Worm (Caenorhabditis elegans) whole organism, late embryonic: ENCODE measurements around the gene msp-31.
A peak's percentile ranks its signal among the peaks of the same experiment; 100 is the strongest.

Experiments used
- C38D4.7 ChIP-seq: fragments of 200-800 bp; sonication (Bioruptor generic); optimal IDR thresholded peaks from 2 replicates; lab custom pipeline; 2018; ENCODE audit warnings: mild to moderate bottlenecking, missing genetic modification characterization, moderate library complexity, missing compliant biosample characterization
- F13H6.1 ChIP-seq: sonication (generic microtip); optimal IDR thresholded peaks from 2 replicates; lab custom pipeline; 2016; ENCODE audit warnings: missing genetic modification characterization, missing compliant biosample characterization
- ahr-1 ChIP-seq: sonication (generic microtip); optimal IDR thresholded peaks from 2 replicates; lab custom pipeline; 2016; ENCODE audit warnings: missing genetic modification characterization, missing compliant biosample characterization
- ceh-19 ChIP-seq: fragments of 200-800 bp; sonication (Bioruptor generic); optimal IDR thresholded peaks from 2 replicates; lab custom pipeline; 2018; ENCODE audit warnings: mild to moderate bottlenecking, missing genetic modification characterization, missing compliant biosample characterization
- ceh-2 ChIP-seq: sonication (generic microtip); optimal IDR thresholded peaks from 2 replicates; lab custom pipeline; 2016; ENCODE audit warnings: missing genotype, missing genetic modification characterization, missing compliant biosample characterization
- ceh-24 ChIP-seq: sonication (generic microtip); optimal IDR thresholded peaks from 2 replicates; lab custom pipeline; 2016; ENCODE audit warnings: mild to moderate bottlenecking, missing genetic modification characterization, missing compliant biosample characterization
- ceh-31 ChIP-seq: sonication (generic microtip); optimal IDR thresholded peaks from 2 replicates; lab custom pipeline; 2016; ENCODE audit warnings: missing genetic modification characterization, missing compliant biosample characterization
- ceh-45 ChIP-seq: fragments of 200-800 bp; sonication (Bioruptor generic); IDR thresholded peaks from 2 replicates; pipeline ENCODE4 v1.3.6; 2022; ENCODE audit warnings: missing genetic modification reagents, missing genetic modification characterization, missing compliant biosample characterization
- ceh-6 ChIP-seq: fragments of 200-800 bp; sonication (Bioruptor generic); optimal IDR thresholded peaks from 2 replicates; lab custom pipeline; 2018; ENCODE audit warnings: mild to moderate bottlenecking, missing genetic modification characterization, missing compliant biosample characterization
- che-1 ChIP-seq: sonication (generic microtip); optimal IDR thresholded peaks from 2 replicates; lab custom pipeline; 2016; ENCODE audit warnings: mild to moderate bottlenecking, missing genetic modification characterization, missing compliant biosample characterization
- dve-1 ChIP-seq: sonication (generic microtip); optimal IDR thresholded peaks from 2 replicates; lab custom pipeline; 2017; ENCODE audit warnings: antibody characterized with exemption, mild to moderate bottlenecking, missing genetic modification characterization, missing compliant biosample characterization
- elt-2 ChIP-seq: sonication (generic microtip); optimal IDR thresholded peaks from 2 replicates; lab custom pipeline; 2016; ENCODE audit warnings: missing genetic modification reagents, missing genetic modification characterization, missing compliant biosample characterization
- elt-4 ChIP-seq: sonication (generic microtip); optimal IDR thresholded peaks from 2 replicates; lab custom pipeline; 2016; ENCODE audit warnings: missing genetic modification characterization, missing compliant biosample characterization
- ets-4 ChIP-seq: sonication (generic microtip); optimal IDR thresholded peaks from 2 replicates; lab custom pipeline; 2016; ENCODE audit warnings: missing genetic modification characterization, missing compliant biosample characterization
- fax-1 ChIP-seq: sonication (generic microtip); optimal IDR thresholded peaks from 2 replicates; lab custom pipeline; 2016; ENCODE audit warnings: missing genotype, missing genetic modification characterization, missing compliant biosample characterization
- fkh-10 ChIP-seq: fragments of 150-350 bp; optimal IDR thresholded peaks from 2 replicates; lab custom pipeline; 2014; ENCODE audit warnings: missing biosample characterization, missing genetic modification reagents, missing genetic modification characterization
- fkh-6 ChIP-seq: sonication (generic microtip); optimal IDR thresholded peaks from 2 replicates; lab custom pipeline; 2016; ENCODE audit warnings: missing genetic modification characterization, missing compliant biosample characterization
- gmeb-2 ChIP-seq: sonication (generic microtip); optimal IDR thresholded peaks from 2 replicates; lab custom pipeline; 2016; ENCODE audit warnings: missing genetic modification characterization, inconsistent platforms, missing compliant biosample characterization
- hlh-30 ChIP-seq: sonication (generic microtip); optimal IDR thresholded peaks from 2 replicates; lab custom pipeline; 2017; ENCODE audit warnings: antibody characterized with exemption, missing genetic modification characterization, missing compliant biosample characterization; ENCODE audit not compliant: insufficient read depth
- hlh-6 ChIP-seq: sonication (generic microtip); optimal IDR thresholded peaks from 2 replicates; lab custom pipeline; 2016; ENCODE audit warnings: missing genotype, missing genetic modification characterization, missing compliant biosample characterization
- hlh-8 ChIP-seq: sonication (generic microtip); optimal IDR thresholded peaks from 2 replicates; lab custom pipeline; 2016; ENCODE audit warnings: missing genotype, missing genetic modification characterization, missing compliant biosample characterization
- mec-3 ChIP-seq: sonication (generic microtip); optimal IDR thresholded peaks from 2 replicates; lab custom pipeline; 2016; ENCODE audit warnings: borderline replicate concordance, missing genetic modification characterization, missing compliant biosample characterization
- nhr-11 ChIP-seq: fragments of 150-350 bp; optimal IDR thresholded peaks from 2 replicates; lab custom pipeline; 2014; ENCODE audit warnings: missing biosample characterization, missing genetic modification characterization
- npax-4 ChIP-seq: sonication (generic microtip); optimal IDR thresholded peaks from 2 replicates; lab custom pipeline; 2016; ENCODE audit warnings: missing genetic modification characterization, missing compliant biosample characterization
- odd-2 ChIP-seq: sonication (generic microtip); optimal IDR thresholded peaks from 2 replicates; lab custom pipeline; 2017; ENCODE audit warnings: antibody characterized with exemption, mild to moderate bottlenecking, missing genetic modification characterization, missing compliant biosample characterization
- pag-3 ChIP-seq: sonication (generic microtip); optimal IDR thresholded peaks from 2 replicates; lab custom pipeline; 2016; ENCODE audit warnings: missing compliant biosample characterization, missing genetic modification characterization, borderline replicate concordance
- pha-2 ChIP-seq: sonication (generic microtip); optimal IDR thresholded peaks from 2 replicates; lab custom pipeline; 2017; ENCODE audit warnings: mild to moderate bottlenecking, missing genetic modification characterization, missing compliant biosample characterization
- pha-4 ChIP-seq: fragments of 150-350 bp; optimal IDR thresholded peaks from 2 replicates; lab custom pipeline; 2018; ENCODE audit warnings: missing biosample characterization, missing genetic modification reagents, missing genetic modification characterization
- pqm-1 ChIP-seq: sonication (generic microtip); optimal IDR thresholded peaks from 2 replicates; lab custom pipeline; 2016; ENCODE audit warnings: missing genetic modification characterization, missing compliant biosample characterization
- rnt-1 ChIP-seq: sonication (generic microtip); optimal IDR thresholded peaks from 2 replicates; lab custom pipeline; 2016; ENCODE audit warnings: missing genetic modification characterization, missing compliant biosample characterization
- sox-4 ChIP-seq: sonication (generic microtip); optimal IDR thresholded peaks from 2 replicates; lab custom pipeline; 2017; ENCODE audit warnings: mild to moderate bottlenecking, missing genetic modification characterization, inconsistent platforms, missing compliant biosample characterization
- tbx-7 ChIP-seq: sonication (generic microtip); optimal IDR thresholded peaks from 2 replicates; lab custom pipeline; 2016; ENCODE audit warnings: missing genotype, missing genetic modification characterization, missing compliant biosample characterization
- ttx-3 ChIP-seq: sonication (generic microtip); optimal IDR thresholded peaks from 2 replicates; lab custom pipeline; 2016; ENCODE audit warnings: missing genetic modification reagents, missing genetic modification characterization, missing compliant biosample characterization
- unc-3 ChIP-seq, 2 experiments: fragments of 200-800 bp in 1 of 2; sonication (Bioruptor generic) in 1 of 2; sonication (generic microtip) in 1 of 2; conservative IDR thresholded peaks in 1 of 2; optimal IDR thresholded peaks in 1 of 2; 2 replicates each; pipeline versions ENCODE4 v1.3.6 to Lab custom; 2016 to 2022; ENCODE audit warnings: missing compliant biosample characterization in 2 of 2, missing genetic modification characterization in 2 of 2, missing genetic modification reagents in 1 of 2
- unc-42 ChIP-seq: sonication (generic microtip); optimal IDR thresholded peaks from 2 replicates; lab custom pipeline; 2016; ENCODE audit warnings: missing genotype, missing genetic modification characterization, missing compliant biosample characterization
- unc-55 ChIP-seq: sonication (generic microtip); optimal IDR thresholded peaks from 2 replicates; lab custom pipeline; 2017; ENCODE audit warnings: missing biosample characterization, missing genetic modification reagents, missing genetic modification characterization

msp-31 gene

DNA sequence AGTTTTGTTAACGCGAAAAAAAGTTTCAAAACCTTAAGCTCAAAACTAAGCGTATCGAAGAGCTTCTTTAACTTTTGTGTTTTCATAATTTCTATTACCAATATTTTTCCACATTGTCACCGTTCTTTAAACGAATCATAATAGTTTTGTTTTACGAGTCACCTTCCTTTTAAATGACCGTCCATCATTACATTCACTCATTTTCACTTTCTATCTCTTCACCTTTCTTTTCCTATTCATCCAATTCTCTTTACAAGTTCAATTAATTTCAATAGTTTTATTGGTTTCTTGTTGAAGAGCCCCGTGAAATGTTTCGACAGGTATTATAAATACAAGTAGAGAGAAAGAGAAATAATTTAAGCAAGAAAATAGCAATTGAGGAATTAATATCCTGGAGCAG lies 44.5 kb downstream of the msp-31 start:
- no peak for TF ChIP-seq npax-4 (tag; lab: Kevin White, UChicago)
- TF ChIP-seq hlh-30 (tag; lab: Kevin White, UChicago), result no peak
- TF ChIP-seq unc-55 (GFP tag; lab: Kevin White, UChicago), result no peak
- TF ChIP-seq ceh-45 (GFP tag; lab: Robert Waterston, UW), result no peak
- TF ChIP-seq ceh-2 (tag; lab: Kevin White, UChicago), result no peak
- TF ChIP-seq rnt-1, result no peak
- TF ChIP-seq ets-4 (tag; lab: Kevin White, UChicago), result no peak
- no peak for TF ChIP-seq fax-1 (tag; lab: Kevin White, UChicago)
- no peak for TF ChIP-seq elt-4 (tag; lab: Kevin White, UChicago)
- TF ChIP-seq fkh-10 (GFP tag; lab: Kevin White, UChicago), result no peak
- TF ChIP-seq elt-2 (tag; lab: Kevin White, UChicago), result no peak
- TF ChIP-seq ttx-3, result no peak

DNA sequence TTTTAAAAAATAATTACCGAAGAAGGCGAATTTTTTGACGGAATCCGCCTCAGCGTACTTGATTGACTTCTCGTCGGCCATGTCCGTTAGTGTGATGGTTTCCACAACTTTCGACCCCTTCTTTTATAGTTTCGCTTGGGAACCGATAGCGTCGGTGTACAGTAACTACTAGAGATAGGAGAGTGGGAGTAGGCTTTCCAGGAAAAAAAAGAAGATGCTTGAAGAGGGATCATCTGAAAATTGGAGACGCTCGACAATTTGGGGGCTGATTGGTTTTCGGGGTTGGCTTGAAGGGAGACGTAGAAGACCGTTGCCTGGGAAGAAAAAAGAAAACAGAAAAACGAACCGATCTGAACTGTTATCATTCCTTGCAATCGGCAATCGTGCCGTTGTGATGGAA lies 45.7 kb downstream of the msp-31 start, which contains the start of gene col-20:
Gene col-20 (minus strand): TSS at position 101 of the 400 bp plus-strand sequence.
- TF ChIP-seq pha-2 (no peak), odd-2 (tag; lab: Kevin White, UChicago) (no peak), hlh-8 (no peak), ceh-6 (GFP tag; lab: Kevin White, UChicago) (no peak), pqm-1 (tag; lab: Kevin White, UChicago) (no peak), pag-3 (tag; lab: Kevin White, UChicago) (no peak), dve-1 (tag; lab: Kevin White, UChicago) (no peak), C38D4.7 (GFP tag; lab: Kevin White, UChicago) (no peak), ceh-19 (GFP tag; lab: Kevin White, UChicago) (no peak), pha-4 (no peak), npax-4 (tag; lab: Kevin White, UChicago) (no peak), tbx-7 (tag; lab: Kevin White, UChicago) (no peak), gmeb-2 (tag; lab: Kevin White, UChicago) (no peak), fkh-6 (tag; lab: Kevin White, UChicago) (no peak), unc-3 (GFP tag; conservative IDR thresholded peaks at IDR 0.05; lab: Robert Waterston, UW) (no peak), unc-3 (tag; optimal IDR thresholded peaks at IDR 0.05; lab: Kevin White, UChicago) (no peak), mec-3 (tag; lab: Kevin White, UChicago) (no peak), nhr-11 (no peak), elt-2 (tag; lab: Kevin White, UChicago) (no peak)

DNA sequence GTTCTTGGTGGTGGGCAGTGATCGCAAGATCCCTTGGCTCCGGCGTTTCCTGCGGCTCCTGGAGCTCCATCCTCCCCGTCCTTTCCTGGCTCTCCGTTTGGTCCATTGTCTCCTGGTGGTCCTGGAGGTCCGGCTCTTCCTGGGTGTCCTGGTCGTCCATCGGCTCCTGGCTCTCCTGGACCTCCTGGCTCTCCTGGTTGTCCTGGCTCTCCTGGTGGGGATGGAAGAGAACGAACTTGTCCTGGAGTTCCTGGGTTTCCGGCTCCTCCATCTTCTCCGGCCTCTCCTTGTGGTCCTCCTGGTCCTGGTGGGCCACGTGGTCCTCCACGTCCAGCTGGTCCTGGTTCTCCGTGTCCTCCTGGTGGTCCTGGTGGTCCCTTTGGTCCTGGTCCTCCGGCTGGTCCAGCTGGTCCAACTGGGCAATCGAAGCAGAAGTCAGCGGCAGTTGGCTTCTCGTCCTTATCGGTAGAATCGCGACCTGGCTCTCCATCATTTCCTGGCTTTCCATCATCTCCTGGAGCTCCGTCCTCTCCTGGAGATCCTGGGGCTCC lies 46.5 kb downstream of the msp-31 start:
- TF ChIP-seq sox-4 (tag; lab: Kevin White, UChicago), result no peak
- no peak for TF ChIP-seq ahr-1 (tag; lab: Kevin White, UChicago)
- peak; percentile 86 for TF ChIP-seq elt-4 (tag; lab: Kevin White, UChicago)
- no peak for TF ChIP-seq F13H6.1
- TF ChIP-seq pqm-1 (tag; lab: Kevin White, UChicago), result no peak
- TF ChIP-seq ttx-3, result no peak
- no peak for TF ChIP-seq fax-1 (tag; lab: Kevin White, UChicago)
- TF ChIP-seq ceh-31, result peak; percentile 18
- peak; percentile 9 for TF ChIP-seq hlh-6 (tag; lab: Kevin White, UChicago)

DNA sequence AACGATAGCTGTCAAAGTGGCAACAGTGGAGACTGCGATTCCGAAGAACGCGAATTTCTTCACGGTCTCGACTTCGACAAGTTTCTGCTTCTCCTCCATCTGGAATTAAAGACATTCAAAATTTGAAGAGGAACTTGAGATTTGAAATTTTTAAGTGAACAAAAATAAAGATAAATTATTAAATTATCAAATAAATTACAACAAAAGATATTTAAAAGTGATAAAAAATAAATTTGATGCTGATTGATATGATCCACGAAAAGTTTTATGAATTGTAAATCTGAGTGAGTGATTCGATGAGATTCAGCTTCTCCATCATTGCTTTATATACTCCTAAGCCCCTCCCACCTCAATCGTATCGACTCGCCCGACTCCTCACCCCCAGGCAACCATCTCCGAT lies 48.9 kb downstream of the msp-31 start, which contains the start of gene col-17:
Gene col-17 (minus strand): TSS at position 101 of the 400 bp plus-strand sequence.
- TF ChIP-seq ceh-24 (tag; lab: Kevin White, UChicago) (no peak), unc-42 (tag; lab: Kevin White, UChicago) (no peak), che-1 (no peak), pha-2 (no peak)
